Worm (Caenorhabditis elegans) whole organism, midembryonic: ENCODE data around the gene F55H2.8.

ENCODE experiments used
- T22C8.4 ChIP-seq: fragments of 200-800 bp; sonication (Bioruptor generic); IDR thresholded peaks from 2 replicates; pipeline ENCODE4 v1.3.6; 2022; ENCODE audit warnings: missing genetic modification characterization, missing compliant biosample characterization
- cog-1 ChIP-seq: sonication (generic microtip); optimal IDR thresholded peaks from 2 replicates; lab custom pipeline; 2016; ENCODE audit warnings: missing genetic modification characterization, missing compliant biosample characterization
- flt-1 ChIP-seq: fragments of 200-800 bp; sonication (Bioruptor generic); IDR thresholded peaks from 2 replicates; pipeline ENCODE4 v1.3.6; 2022; ENCODE audit warnings: missing genetic modification characterization, missing compliant biosample characterization
- klf-2 ChIP-seq: fragments of 200-800 bp; sonication (Bioruptor generic); conservative IDR thresholded peaks from 2 replicates; pipeline ENCODE4 v1.3.6; 2022; ENCODE audit warnings: missing genetic modification reagents, missing genetic modification characterization, missing compliant biosample characterization
- med-1 ChIP-seq: sonication (generic microtip); optimal IDR thresholded peaks from 2 replicates; lab custom pipeline; 2017; ENCODE audit warnings: missing genetic modification characterization, mild to moderate bottlenecking, missing compliant biosample characterization, antibody characterized with exemption, missing genetic modification reagents; ENCODE audit not compliant: insufficient read depth
- ref-1 ChIP-seq: fragments of 200-800 bp; sonication (Bioruptor generic); conservative IDR thresholded peaks from 2 replicates; pipeline ENCODE4 v1.3.6; 2022; ENCODE audit warnings: missing genetic modification reagents, missing genetic modification characterization, missing compliant biosample characterization
- tab-1 ChIP-seq: fragments of 200-800 bp; sonication (Bioruptor generic); IDR thresholded peaks from 2 replicates; pipeline ENCODE4 v1.3.6; 2022; ENCODE audit warnings: missing genetic modification characterization, missing compliant biosample characterization
- ztf-23 ChIP-seq: fragments of 200-800 bp; sonication (Bioruptor generic); IDR thresholded peaks from 2 replicates; pipeline ENCODE4 v1.3.6; 2022; ENCODE audit warnings: missing genetic modification reagents, missing genetic modification characterization, missing compliant biosample characterization
- ztf-29 ChIP-seq: fragments of 200-800 bp; sonication (Bioruptor generic); IDR thresholded peaks from 2 replicates; pipeline ENCODE4 v1.3.6; 2022; ENCODE audit warnings: missing genetic modification reagents, missing genetic modification characterization, missing compliant biosample characterization

F55H2.8 gene

ce11 chrIII:9521410-9522090 lies 7.9 kb downstream of the F55H2.8 start, which contains the start of the genes clu-1 and prp-40:
clu-1 (minus strand) TSS chrIII:9521460.
prp-40 (plus strand) TSS chrIII:9522075.
- no peak for TF ChIP-seq med-1 (GFP tag; lab: Kevin White, UChicago)
- peak; percentile 63 for TF ChIP-seq cog-1

- TF ChIP-seq ztf-23 (0 out of 2 replicates have a peak, but pooled peaks have one; percentile 62), flt-1 (GFP tag; lab: Robert Waterston, UW) (peak; percentile 49), cog-1 (no peak), ref-1 (no peak), T22C8.4 (GFP tag; lab: Robert Waterston, UW) (no peak), klf-2 (GFP tag; lab: Robert Waterston, UW) (no peak), med-1 (GFP tag; lab: Kevin White, UChicago) (no peak), ztf-29 (GFP tag; lab: Robert Waterston, UW) (no peak), tab-1 (no peak)
Observed at ce11 chrIII:9523581-9523980, 9.9 kb downstream of the F55H2.8 start, which contains the start of gene mrps-23. mrps-23 (minus strand) TSS chrIII:9523672.

ce11 chrIII:9525252-9525651 lies 11.6 kb downstream of the F55H2.8 start, which contains the start of gene trpp-3:
trpp-3 (plus strand) TSS chrIII:9525552.
- TF ChIP-seq ztf-29 (GFP tag; lab: Robert Waterston, UW) (no peak), flt-1 (GFP tag; lab: Robert Waterston, UW) (no peak)

ce11 chrIII:9526851-9527250 lies 13.2 kb downstream of the F55H2.8 start, which contains the start of gene ZK1098.6:
ZK1098.6 (plus strand) TSS chrIII:9527151.
- TF ChIP-seq ztf-29 (GFP tag; lab: Robert Waterston, UW) (no peak), tab-1 (no peak)

- no peak for TF ChIP-seq tab-1
- TF ChIP-seq T22C8.4 (GFP tag; lab: Robert Waterston, UW), result peak; percentile 38; the same call in 1 of the 2 replicates
- TF ChIP-seq ref-1, result no peak
Observed at ce11 chrIII:9528824-9529223, 15.2 kb downstream of the F55H2.8 start, which contains the start of gene ZK1098.2. ZK1098.2 (plus strand) TSS chrIII:9529159.

ce11 chrIII:9538655-9539155 lies 25.0 kb downstream of the F55H2.8 start, which contains the start of gene ZK1098.3:
ZK1098.3 (minus strand) TSS chrIII:9538705.
- TF ChIP-seq flt-1 (GFP tag; lab: Robert Waterston, UW) (no peak), T22C8.4 (GFP tag; lab: Robert Waterston, UW) (peak; percentile 65; the same call in 1 of the 2 replicates)

- TF ChIP-seq T22C8.4 (GFP tag; lab: Robert Waterston, UW) (no peak), klf-2 (GFP tag; lab: Robert Waterston, UW) (no peak), ztf-29 (GFP tag; lab: Robert Waterston, UW) (no peak), cog-1 (no peak), ztf-23 (no peak), flt-1 (GFP tag; lab: Robert Waterston, UW) (no peak), med-1 (GFP tag; lab: Kevin White, UChicago) (no peak), ref-1 (no peak), tab-1 (no peak)
Observed at ce11 chrIII:9542280-9542679, 28.6 kb downstream of the F55H2.8 start, which contains the start of gene mut-7. mut-7 (minus strand) TSS chrIII:9542380.

- TF ChIP-seq ref-1 (no peak), ztf-23 (no peak), cog-1 (no peak), med-1 (GFP tag; lab: Kevin White, UChicago) (no peak), T22C8.4 (GFP tag; lab: Robert Waterston, UW) (no peak), klf-2 (GFP tag; lab: Robert Waterston, UW) (no peak), tab-1 (no peak)
Observed at ce11 chrIII:9542816-9543215, 29.1 kb downstream of the F55H2.8 start, which contains the start of gene eif-2Balpha. eif-2Balpha (plus strand) TSS chrIII:9543119.

- no peak for TF ChIP-seq cog-1
- TF ChIP-seq flt-1 (GFP tag; lab: Robert Waterston, UW), result no peak
- TF ChIP-seq klf-2 (GFP tag; lab: Robert Waterston, UW), result no peak
- no peak for TF ChIP-seq med-1 (GFP tag; lab: Kevin White, UChicago)
- no peak for TF ChIP-seq T22C8.4 (GFP tag; lab: Robert Waterston, UW)
- no peak for TF ChIP-seq ztf-23
- no peak for TF ChIP-seq ztf-29 (GFP tag; lab: Robert Waterston, UW)
- no peak for TF ChIP-seq tab-1
- no peak for TF ChIP-seq ref-1
Observed at ce11 chrIII:9544125-9544524, 30.5 kb downstream of the F55H2.8 start, which contains the start of gene ZK1098.9. ZK1098.9 (plus strand) TSS chrIII:9544425.

- TF ChIP-seq T22C8.4 (GFP tag; lab: Robert Waterston, UW) (no peak), klf-2 (GFP tag; lab: Robert Waterston, UW) (no peak), tab-1 (no peak), ref-1 (no peak), cog-1 (no peak), ztf-23 (no peak)
Observed at ce11 chrIII:9544820-9545219, 31.2 kb downstream of the F55H2.8 start, which contains the start of gene ZK1098.12. ZK1098.12 (plus strand) TSS chrIII:9545120.
